Worm (Caenorhabditis elegans): Measurements from ENCODE around the gene ifet-1.

The ifet-1 gene

DNA sequence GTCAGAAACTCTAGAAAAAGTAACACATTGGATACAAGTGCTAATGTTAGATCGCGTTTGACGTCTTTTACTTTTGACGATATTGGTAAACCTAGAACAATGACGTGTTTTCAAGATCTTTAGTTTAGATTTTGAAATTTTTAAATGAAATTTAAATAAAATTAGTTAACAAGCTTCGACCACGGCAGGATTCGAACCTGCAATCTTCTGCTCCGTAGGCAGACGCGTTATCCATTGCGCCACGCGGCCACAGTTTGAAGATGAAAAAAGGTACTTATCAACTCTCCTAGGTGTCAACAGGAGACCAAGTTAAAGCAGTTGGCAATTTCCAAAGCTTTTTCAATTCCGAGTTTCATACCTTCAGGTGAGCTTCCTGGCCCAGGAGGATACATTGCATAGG, 25.6 kb downstream of the ifet-1 start:
- TF ChIP-seq nhr-111 (GFP tag; optimal IDR thresholded peaks at IDR 0.05) (no peak), hlh-30 (tag; optimal IDR thresholded peaks at IDR 0.05; ENCODE audit: insufficient read depth) (peak; percentile 6), arid-1 (GFP tag; conservative IDR thresholded peaks at IDR 0.05) (peak; percentile 71), F49E8.2 (tag; optimal IDR thresholded peaks at IDR 0.05; ENCODE audit: borderline replicate concordance) (peak; percentile 48), dmd-8 (GFP tag; IDR thresholded peaks at IDR 0.05) (0 out of 2 replicates have a peak, but pooled peaks have one; percentile 60), php-3 (GFP tag; IDR thresholded peaks at IDR 0.05) (0 out of 2 replicates have a peak, but pooled peaks have one; percentile 21), attf-4 (tag; optimal IDR thresholded peaks at IDR 0.05) (no peak), fos-1 (tag; optimal IDR thresholded peaks at IDR 0.05) (no peak), fkh-10 (GFP tag; optimal IDR thresholded peaks at IDR 0.05) (no peak), lin-29 (GFP tag; IDR thresholded peaks at IDR 0.05) (no peak), lim-7 (GFP tag; IDR thresholded peaks at IDR 0.05) (peak; percentile 61; the same call in 1 of the 2 replicates), snpc-1.2 (GFP tag; IDR thresholded peaks at IDR 0.05) (0 out of 2 replicates have a peak, but pooled peaks have one; percentile 53), dmd-6 (GFP tag; IDR thresholded peaks at IDR 0.05) (peak; percentile 32; the same call in 1 of the 2 replicates), jun-1 (tag; optimal IDR thresholded peaks at IDR 0.05) (no peak), daf-16 (GFP tag; optimal IDR thresholded peaks at IDR 0.05) (peak in 1 of 2 experiments; percentile 64), daf-16 (tag; optimal IDR thresholded peaks at IDR 0.05) (no peak), nhr-102 (tag; optimal IDR thresholded peaks at IDR 0.05) (peak; percentile 26), skn-1 (tag; optimal IDR thresholded peaks at IDR 0.05) (no peak), vab-7 (GFP tag; IDR thresholded peaks at IDR 0.05) (peak; percentile 49; the same call in 1 of the 2 replicates), lin-1 (GFP tag; IDR thresholded peaks at IDR 0.05) (no peak), gei-8 (GFP tag; optimal IDR thresholded peaks at IDR 0.05) (no peak), tra-1 (GFP tag; IDR thresholded peaks at IDR 0.05) (no peak), Y75B8A.6 (GFP tag; IDR thresholded peaks at IDR 0.05) (0 out of 2 replicates have a peak, but pooled peaks have one; percentile 29), dve-1 (tag; optimal IDR thresholded peaks at IDR 0.05; ENCODE audit: insufficient read depth) (peak; percentile 44), mes-2 (tag; optimal IDR thresholded peaks at IDR 0.05; ENCODE audit: poor library complexity, severe bottlenecking) (peak; percentile 10), egl-43 (GFP tag; IDR thresholded peaks at IDR 0.05) (0 out of 2 replicates have a peak, but pooled peaks have one; percentile 41), nhr-48 (tag; optimal IDR thresholded peaks at IDR 0.05) (peak; percentile 12), daf-19 (GFP tag; conservative IDR thresholded peaks at IDR 0.05) (peak; percentile 46; the same call in 1 of the 2 replicates), unc-62 (GFP tag; optimal IDR thresholded peaks at IDR 0.05 in 1 of 2) (peak in 1 of 2 experiments; percentile 47), unc-62 (tag; optimal IDR thresholded peaks at IDR 0.05) (no peak), madf-5 (GFP tag; IDR thresholded peaks at IDR 0.05) (0 out of 4 replicates have a peak, but pooled peaks have one; percentile 6 to 28), pha-4 (GFP tag; IDR thresholded peaks at IDR 0.05) (peak; percentile 41; the same call in 1 of the 2 replicates), pha-4 (tag; optimal IDR thresholded peaks at IDR 0.05) (no peak), dpl-1 (GFP tag; optimal IDR thresholded peaks at IDR 0.05) (no peak), nhr-237 (tag; optimal IDR thresholded peaks at IDR 0.05) (no peak), nhr-42 (GFP tag; IDR thresholded peaks at IDR 0.05) (no peak), D1046.2 (GFP tag; IDR thresholded peaks at IDR 0.05) (0 out of 2 replicates have a peak, but pooled peaks have one; percentile 70), unc-130 (GFP tag; optimal IDR thresholded peaks at IDR 0.05) (peak; percentile 51), mdt-29 (GFP tag; IDR thresholded peaks at IDR 0.05) (0 out of 2 replicates have a peak, but pooled peaks have one; percentile 7), zfp-3 (GFP tag; conservative IDR thresholded peaks at IDR 0.05) (no peak), lin-38 (GFP tag; IDR thresholded peaks at IDR 0.05) (peak; percentile 63), F26F4.8 (GFP tag; conservative IDR thresholded peaks at IDR 0.05) (0 out of 2 replicates have a peak, but pooled peaks have one; percentile 28)

Measured in whole organism, L4 larva.